Fruit fly (Drosophila melanogaster) whole organism, pupa: ENCODE data around the gene CG42638.
A peak's percentile ranks its signal among the peaks of the same experiment; 100 is the strongest.

Source experiments
- CG10348 ChIP-seq: fragments of 200-800 bp; sonication (Bioruptor generic); IDR thresholded peaks from 2 replicates; pipeline ENCODE4 v1.3.6; 2022; ENCODE audit warnings: missing biosample characterization, missing genetic modification characterization
- CG12605 ChIP-seq: fragments of 200-800 bp; sonication (Bioruptor generic); IDR thresholded peaks from 2 replicates; pipeline ENCODE4 v1.3.6; 2022; ENCODE audit warnings: missing biosample characterization, missing genetic modification characterization
- CG13204 ChIP-seq: fragments of 200-800 bp; sonication (Bioruptor generic); optimal IDR thresholded peaks from 2 replicates; lab custom pipeline; 2018; ENCODE audit warnings: missing biosample characterization, mild to moderate bottlenecking, missing genetic modification characterization, moderate library complexity
- CG14655 ChIP-seq: fragments of 200-800 bp; sonication (Bioruptor generic); optimal IDR thresholded peaks from 3 replicates; lab custom pipeline; 2017; ENCODE audit warnings: mild to moderate bottlenecking, missing biosample characterization, missing genetic modification reagents, missing genetic modification characterization
- CG15710 ChIP-seq: fragments of 200-800 bp; sonication (Bioruptor generic); optimal IDR thresholded peaks from 2 replicates; lab custom pipeline; 2018; ENCODE audit warnings: missing biosample characterization, mild to moderate bottlenecking, missing genetic modification characterization, moderate library complexity
- CG17806 ChIP-seq: fragments of 200-800 bp; sonication (Bioruptor generic); optimal IDR thresholded peaks from 2 replicates; lab custom pipeline; 2018; ENCODE audit warnings: missing biosample characterization, mild to moderate bottlenecking, missing genetic modification characterization, moderate library complexity
- CG32121 ChIP-seq: fragments of 200-800 bp; sonication (Bioruptor generic); IDR thresholded peaks from 2 replicates; pipeline ENCODE4 v1.3.6; 2022; ENCODE audit warnings: missing biosample characterization, missing genetic modification characterization
- CG34367 ChIP-seq: fragments of 200-800 bp; sonication (Bioruptor generic); optimal IDR thresholded peaks from 2 replicates; lab custom pipeline; 2018; ENCODE audit warnings: missing biosample characterization, mild to moderate bottlenecking, missing genetic modification characterization
- CG4496 ChIP-seq: fragments of 200-800 bp; sonication (Bioruptor generic); IDR thresholded peaks from 3 replicates; pipeline ENCODE4 v1.3.6; 2022; ENCODE audit warnings: missing biosample characterization, missing genetic modification characterization
- CG8159 ChIP-seq: fragments of 200-800 bp; sonication (Bioruptor generic); optimal IDR thresholded peaks from 3 replicates; lab custom pipeline; 2018; ENCODE audit warnings: missing biosample characterization, mild to moderate bottlenecking, missing genetic modification characterization, moderate library complexity
- CG8301 ChIP-seq: fragments of 200-800 bp; sonication (Bioruptor generic); optimal IDR thresholded peaks from 2 replicates; lab custom pipeline; 2018; ENCODE audit warnings: missing biosample characterization, mild to moderate bottlenecking, missing genetic modification characterization
- CG9948 ChIP-seq: fragments of 200-800 bp; sonication (Bioruptor generic); optimal IDR thresholded peaks from 2 replicates; lab custom pipeline; 2018; ENCODE audit warnings: missing biosample characterization, mild to moderate bottlenecking, missing genetic modification characterization, moderate library complexity
- D1 ChIP-seq: fragments of 200-800 bp; sonication (Bioruptor generic); optimal IDR thresholded peaks from 2 replicates; lab custom pipeline; 2018; ENCODE audit warnings: missing biosample characterization, mild to moderate bottlenecking, missing genetic modification characterization, moderate library complexity
- EcR ChIP-seq: fragments of 200-800 bp; sonication (Bioruptor generic); optimal IDR thresholded peaks from 3 replicates; lab custom pipeline; 2019; ENCODE audit warnings: missing biosample characterization, missing genetic modification characterization, mild to moderate bottlenecking, moderate library complexity, missing genetic modification reagents
- Ets98B ChIP-seq: fragments of 200-800 bp; sonication (Bioruptor generic); IDR thresholded peaks from 2 replicates; pipeline ENCODE4 v1.3.6; 2022; ENCODE audit warnings: missing biosample characterization, missing genetic modification characterization
- Pif1A ChIP-seq: fragments of 200-800 bp; sonication (Bioruptor generic); optimal IDR thresholded peaks from 3 replicates; lab custom pipeline; 2016; ENCODE audit warnings: missing biosample characterization, missing genetic modification characterization
- Pif1B ChIP-seq: fragments of 200-800 bp; sonication (Bioruptor generic); optimal IDR thresholded peaks from 3 replicates; lab custom pipeline; 2016; ENCODE audit warnings: missing biosample characterization, missing genetic modification characterization
- Snoo ChIP-seq: fragments of 200-800 bp; sonication (Bioruptor generic); optimal IDR thresholded peaks from 3 replicates; lab custom pipeline; 2017; ENCODE audit warnings: missing biosample characterization, mild to moderate bottlenecking, missing genetic modification characterization, inconsistent platforms
- fd96Ca ChIP-seq: fragments of 200-800 bp; sonication (Bioruptor generic); IDR thresholded peaks from 3 replicates; pipeline ENCODE4 v1.3.6; 2022; ENCODE audit warnings: missing biosample characterization, missing genetic modification characterization
- gl ChIP-seq: fragments of 200-800 bp; sonication (Bioruptor generic); optimal IDR thresholded peaks from 2 replicates; lab custom pipeline; 2018; ENCODE audit warnings: missing biosample characterization, mild to moderate bottlenecking, missing genetic modification characterization
- rn ChIP-seq: fragments of 200-800 bp; sonication (Bioruptor generic); IDR thresholded peaks from 2 replicates; pipeline ENCODE4 v1.3.6; 2022; ENCODE audit warnings: missing biosample characterization, missing genetic modification characterization

Gene CG42638

dm6 chr3L:19701662-19702061 lies 47.9 kb downstream of the CG42638 start:
- TF ChIP-seq Snoo: no peak
- no peak for TF ChIP-seq CG9948 (tag; lab: Kevin White, UChicago)
- no peak for TF ChIP-seq Pif1A
- no peak for TF ChIP-seq gl (tag; lab: Kevin White, UChicago)
- no peak for TF ChIP-seq Pif1B (GFP tag; lab: Kevin White, UChicago)
- no peak for TF ChIP-seq CG8301 (tag; lab: Kevin White, UChicago)
- TF ChIP-seq CG10348 (GFP tag; lab: Robert Waterston, UW): no peak
- TF ChIP-seq CG8159 (tag; lab: Kevin White, UChicago): no peak
- no peak for TF ChIP-seq CG4496 (GFP tag; lab: Robert Waterston, UW)
- no peak for TF ChIP-seq Ets98B
- TF ChIP-seq CG32121 (GFP tag; lab: Robert Waterston, UW): no peak
- TF ChIP-seq CG34367 (tag; lab: Kevin White, UChicago): no peak
- no peak for TF ChIP-seq EcR (GFP tag; lab: Kevin White, UChicago)
- TF ChIP-seq CG17806 (tag; lab: Kevin White, UChicago): no peak
- no peak for TF ChIP-seq CG12605 (GFP tag; lab: Robert Waterston, UW)
- no peak for TF ChIP-seq CG14655
- no peak for TF ChIP-seq CG13204 (GFP tag; lab: Kevin White, UChicago)
- no peak for TF ChIP-seq fd96Ca (GFP tag; lab: Robert Waterston, UW)
- no peak for TF ChIP-seq rn (GFP tag; lab: Robert Waterston, UW)

DNA sequence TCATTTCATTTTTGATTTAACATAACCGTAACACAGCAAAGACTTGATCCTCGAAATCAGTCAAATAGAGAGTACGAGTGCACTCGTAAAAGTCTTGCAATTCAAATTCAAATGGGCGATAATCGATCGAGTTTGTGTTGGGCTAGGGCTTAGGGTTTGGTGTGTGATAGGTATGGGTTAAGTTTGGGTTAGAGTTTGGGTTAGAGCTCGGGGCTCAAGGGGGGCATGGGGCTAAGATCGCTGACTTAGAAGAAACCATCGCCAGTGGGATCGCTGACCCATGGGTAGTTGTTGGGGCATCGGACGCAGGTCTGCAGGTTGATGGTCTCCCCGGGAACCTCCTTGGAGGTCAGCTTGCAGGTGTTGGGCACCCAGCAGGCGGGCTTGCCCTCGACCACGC lies 48.4 kb downstream of the CG42638 start:
- TF ChIP-seq CG9948 (tag; lab: Kevin White, UChicago) (no peak), CG8159 (tag; lab: Kevin White, UChicago) (no peak), EcR (GFP tag; lab: Kevin White, UChicago) (no peak), Ets98B (no peak), CG17806 (tag; lab: Kevin White, UChicago) (no peak), CG32121 (GFP tag; lab: Robert Waterston, UW) (no peak), CG14655 (no peak), CG4496 (GFP tag; lab: Robert Waterston, UW) (no peak), CG10348 (GFP tag; lab: Robert Waterston, UW) (no peak), gl (tag; lab: Kevin White, UChicago) (no peak), D1 (tag; lab: Kevin White, UChicago) (no peak), CG34367 (tag; lab: Kevin White, UChicago) (no peak), CG12605 (GFP tag; lab: Robert Waterston, UW) (no peak), fd96Ca (GFP tag; lab: Robert Waterston, UW) (no peak), CG15710 (tag; lab: Kevin White, UChicago) (no peak), CG8301 (tag; lab: Kevin White, UChicago) (no peak), Pif1A (no peak), rn (GFP tag; lab: Robert Waterston, UW) (no peak)
- TF ChIP-seq, all 21 proteins: peak for 0

dm6 chr3L:19700463-19700862 lies 49.1 kb downstream of the CG42638 start:
- no peak for TF ChIP-seq CG13204 (GFP tag; lab: Kevin White, UChicago)
- TF ChIP-seq Ets98B: no peak
- TF ChIP-seq CG8159 (tag; lab: Kevin White, UChicago): no peak
- TF ChIP-seq CG9948 (tag; lab: Kevin White, UChicago): no peak
- no peak for TF ChIP-seq CG14655
- TF ChIP-seq gl (tag; lab: Kevin White, UChicago): no peak
- no peak for TF ChIP-seq CG32121 (GFP tag; lab: Robert Waterston, UW)
- no peak for TF ChIP-seq Snoo
- TF ChIP-seq CG34367 (tag; lab: Kevin White, UChicago): no peak
- no peak for TF ChIP-seq Pif1B (GFP tag; lab: Kevin White, UChicago)
- TF ChIP-seq, all 21 proteins: peak for 0

- TF ChIP-seq fd96Ca (GFP tag; lab: Robert Waterston, UW) (peak; percentile 75; the same call in 2 of the 3 replicates), CG14655 (peak; percentile 59), CG12605 (GFP tag; lab: Robert Waterston, UW) (0 out of 2 replicates have a peak, but pooled peaks have one; percentile 23), CG13204 (GFP tag; lab: Kevin White, UChicago) (no peak), EcR (GFP tag; lab: Kevin White, UChicago) (no peak), CG9948 (tag; lab: Kevin White, UChicago) (no peak), rn (GFP tag; lab: Robert Waterston, UW) (0 out of 2 replicates have a peak, but pooled peaks have one; percentile 16), D1 (tag; lab: Kevin White, UChicago) (no peak), CG4496 (GFP tag; lab: Robert Waterston, UW) (peak; percentile 74; the same call in 2 of the 3 replicates), CG34367 (tag; lab: Kevin White, UChicago) (no peak), Pif1A (peak; percentile 57), gl (tag; lab: Kevin White, UChicago) (no peak), Ets98B (peak; percentile 67), Pif1B (GFP tag; lab: Kevin White, UChicago) (no peak), CG8159 (tag; lab: Kevin White, UChicago) (peak; percentile 30), CG32121 (GFP tag; lab: Robert Waterston, UW) (peak; percentile 72), Snoo (peak; percentile 23), CG15710 (tag; lab: Kevin White, UChicago) (peak; percentile 16), CG8301 (tag; lab: Kevin White, UChicago) (no peak), CG10348 (GFP tag; lab: Robert Waterston, UW) (no peak), CG17806 (tag; lab: Kevin White, UChicago) (no peak)
Observed at dm6 chr3L:19699651-19700050, 49.9 kb downstream of the CG42638 start.

DNA sequence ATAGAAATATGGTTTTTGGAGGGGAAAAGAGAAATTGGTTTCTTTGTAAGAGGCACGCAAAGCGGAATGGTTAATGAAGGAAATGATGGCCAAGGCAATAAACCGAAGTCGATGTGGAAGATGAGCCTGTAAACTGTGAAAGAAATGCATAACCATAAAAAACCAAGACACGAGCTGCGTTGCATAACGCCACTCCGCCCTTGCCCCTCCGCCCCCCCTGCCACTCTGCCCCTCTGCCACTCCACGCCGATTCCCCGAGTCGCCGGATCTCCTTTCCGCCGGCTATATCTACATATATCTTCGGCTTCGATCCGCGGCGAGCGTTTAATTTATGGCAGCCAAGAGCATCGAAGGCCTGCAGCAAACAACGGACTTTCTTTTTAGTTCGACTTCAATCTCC lies 50.9 kb downstream of the CG42638 start:
- TF ChIP-seq CG12605 (GFP tag; lab: Robert Waterston, UW) (no peak), CG10348 (GFP tag; lab: Robert Waterston, UW) (no peak), CG4496 (GFP tag; lab: Robert Waterston, UW) (peak; percentile 48; the same call in 1 of the 3 replicates), D1 (tag; lab: Kevin White, UChicago) (no peak)
- TF ChIP-seq, all 21 proteins: peak for 1
